Fruit fly (Drosophila melanogaster) Kc167 (cell line): ENCODE results near the gene CG12011.

Experiments
- Myc ChIP-seq: fragments of >200 bp; optimal IDR thresholded peaks from 2 replicates; lab custom pipeline; 2017; ENCODE audit warnings: missing external identifiers
- Sin3A ChIP-seq: fragments of >200 bp; optimal IDR thresholded peaks from 2 replicates; lab custom pipeline; 2018; ENCODE audit warnings: missing external identifiers
- h ChIP-seq: fragments of >200 bp; optimal IDR thresholded peaks from 3 replicates; lab custom pipeline; 2018; ENCODE audit warnings: missing external identifiers
- insv ChIP-seq: fragments of >200 bp; optimal IDR thresholded peaks from 3 replicates; lab custom pipeline; 2018; ENCODE audit warnings: missing external identifiers
- psq ChIP-seq: fragments of >200 bp; optimal IDR thresholded peaks from 2 replicates; lab custom pipeline; 2017; ENCODE audit warnings: missing external identifiers
- ttk ChIP-seq: sonication (Bioruptor generic); optimal IDR thresholded peaks from 2 replicates; lab custom pipeline; 2017; ENCODE audit warnings: missing external identifiers

Gene CG12011

dm6 chr3L:1665544-1665943 lies 28.9 kb upstream of the CG12011 start:
- no peak for TF ChIP-seq insv (lab: Kevin White, UChicago)

- TF ChIP-seq Myc (lab: Kevin White, UChicago) (no peak), ttk (lab: Kevin White, UChicago) (peak; percentile 94)
These were observed 27.0 kb upstream of the CG12011 start for dm6 chr3L:1667423-1667822.

- TF ChIP-seq Myc (lab: Kevin White, UChicago) (no peak), insv (lab: Kevin White, UChicago) (no peak), ttk (lab: Kevin White, UChicago) (no peak), psq (lab: Kevin White, UChicago) (no peak), Sin3A (lab: Kevin White, UChicago) (no peak), h (lab: Kevin White, UChicago) (no peak)
These were observed 25.9 kb upstream of the CG12011 start, which contains the start of gene RpL23A for dm6 chr3L:1668504-1668903. RpL23A (minus strand) TSS chr3L:1668654.

- TF ChIP-seq h (lab: Kevin White, UChicago) (no peak), Myc (lab: Kevin White, UChicago) (no peak), psq (lab: Kevin White, UChicago) (no peak), Sin3A (lab: Kevin White, UChicago) (no peak), ttk (lab: Kevin White, UChicago) (no peak), insv (lab: Kevin White, UChicago) (no peak)
These were observed 24.4 kb upstream of the CG12011 start, which contains the start of gene RabX5 for dm6 chr3L:1670008-1670407. RabX5 (minus strand) TSS chr3L:1670108.

- no peak for TF ChIP-seq Sin3A (lab: Kevin White, UChicago)
- no peak for TF ChIP-seq psq (lab: Kevin White, UChicago)
- TF ChIP-seq ttk (lab: Kevin White, UChicago) = no peak
These were observed 21.8 kb upstream of the CG12011 start, which contains the start of gene CG13930 for dm6 chr3L:1672627-1673026. CG13930 (minus strand) TSS chr3L:1672727.

- TF ChIP-seq Sin3A (lab: Kevin White, UChicago) (no peak), ttk (lab: Kevin White, UChicago) (no peak), Myc (lab: Kevin White, UChicago) (no peak), h (lab: Kevin White, UChicago) (no peak), psq (lab: Kevin White, UChicago) (no peak), insv (lab: Kevin White, UChicago) (no peak)
These were observed 20.0 kb upstream of the CG12011 start, which contains the start of gene CG7991 for dm6 chr3L:1674381-1674780. CG7991 (plus strand) TSS chr3L:1674709.

- no peak for TF ChIP-seq Myc (lab: Kevin White, UChicago)
- TF ChIP-seq ttk (lab: Kevin White, UChicago) = no peak
- TF ChIP-seq h (lab: Kevin White, UChicago) = no peak
- no peak for TF ChIP-seq insv (lab: Kevin White, UChicago)
- no peak for TF ChIP-seq Sin3A (lab: Kevin White, UChicago)
- no peak for TF ChIP-seq psq (lab: Kevin White, UChicago)
These were observed 19.2 kb upstream of the CG12011 start for dm6 chr3L:1675242-1675641.

- TF ChIP-seq Myc (lab: Kevin White, UChicago) (no peak), Sin3A (lab: Kevin White, UChicago) (no peak), insv (lab: Kevin White, UChicago) (no peak), h (lab: Kevin White, UChicago) (no peak), psq (lab: Kevin White, UChicago) (no peak), ttk (lab: Kevin White, UChicago) (no peak)
These were observed 18.2 kb upstream of the CG12011 start for dm6 chr3L:1676222-1676621.

dm6 chr3L:1679394-1679793 lies 15.0 kb upstream of the CG12011 start:
- TF ChIP-seq psq (lab: Kevin White, UChicago) = no peak
- TF ChIP-seq Sin3A (lab: Kevin White, UChicago) = no peak
- TF ChIP-seq insv (lab: Kevin White, UChicago) = no peak
- no peak for TF ChIP-seq ttk (lab: Kevin White, UChicago)
- TF ChIP-seq Myc (lab: Kevin White, UChicago) = no peak
- no peak for TF ChIP-seq h (lab: Kevin White, UChicago)

dm6 chr3L:1683091-1683490 lies 11.3 kb upstream of the CG12011 start:
- TF ChIP-seq ttk (lab: Kevin White, UChicago) (no peak), insv (lab: Kevin White, UChicago) (no peak)

dm6 chr3L:1688161-1688560 lies 6.3 kb upstream of the CG12011 start:
- no peak for TF ChIP-seq Myc (lab: Kevin White, UChicago)
- no peak for TF ChIP-seq h (lab: Kevin White, UChicago)
- no peak for TF ChIP-seq ttk (lab: Kevin White, UChicago)
- no peak for TF ChIP-seq psq (lab: Kevin White, UChicago)
- no peak for TF ChIP-seq Sin3A (lab: Kevin White, UChicago)
- TF ChIP-seq insv (lab: Kevin White, UChicago) = no peak

dm6 chr3L:1688569-1688968 lies 5.8 kb upstream of the CG12011 start:
- TF ChIP-seq h (lab: Kevin White, UChicago) (no peak), ttk (lab: Kevin White, UChicago) (no peak), Myc (lab: Kevin White, UChicago) (no peak), psq (lab: Kevin White, UChicago) (no peak), insv (lab: Kevin White, UChicago) (no peak), Sin3A (lab: Kevin White, UChicago) (no peak)
